Worm (Caenorhabditis elegans) whole organism, mixed stage, embryonic: ENCODE measurements around the gene Y48B6A.10.
A peak's percentile ranks its signal among the peaks of the same experiment; 100 is the strongest.

Experiments
- M03D4.4 ChIP-seq: sonication (generic microtip); optimal IDR thresholded peaks from 2 replicates; lab custom pipeline; 2017; ENCODE audit warnings: mild to moderate bottlenecking, missing genetic modification characterization, missing compliant biosample characterization
- bed-3 ChIP-seq: fragments of 200-800 bp; sonication (Bioruptor generic); optimal IDR thresholded peaks from 3 replicates; lab custom pipeline; 2018; ENCODE audit warnings: mild to moderate bottlenecking, missing genetic modification characterization, moderate library complexity, missing compliant biosample characterization
- blmp-1 ChIP-seq: fragments of 150-350 bp; optimal IDR thresholded peaks from 2 replicates; lab custom pipeline; 2014; ENCODE audit warnings: missing biosample characterization, missing genetic modification characterization
- ceh-39 ChIP-seq: fragments of 150-350 bp; optimal IDR thresholded peaks from 2 replicates; lab custom pipeline; 2014; ENCODE audit warnings: missing biosample characterization, missing genetic modification characterization
- ceh-43 ChIP-seq: fragments of 200-800 bp; sonication (Bioruptor generic); optimal IDR thresholded peaks from 2 replicates; lab custom pipeline; 2018; ENCODE audit warnings: mild to moderate bottlenecking, missing genetic modification characterization, moderate library complexity, missing compliant biosample characterization
- ceh-83 ChIP-seq: fragments of 200-800 bp; sonication (Bioruptor generic); optimal IDR thresholded peaks from 2 replicates; lab custom pipeline; 2018; ENCODE audit warnings: mild to moderate bottlenecking, missing genetic modification characterization, missing compliant biosample characterization
- ces-1 ChIP-seq: fragments of 150-350 bp; optimal IDR thresholded peaks from 2 replicates; lab custom pipeline; 2014; ENCODE audit warnings: missing biosample characterization, missing genetic modification reagents, missing genetic modification characterization
- cnd-1 ChIP-seq: fragments of 200-800 bp; sonication (Bioruptor generic); optimal IDR thresholded peaks from 2 replicates; lab custom pipeline; 2018; ENCODE audit warnings: mild to moderate bottlenecking, missing genetic modification characterization, missing compliant biosample characterization
- drap-1 ChIP-seq: fragments of 200-800 bp; sonication (Bioruptor generic); optimal IDR thresholded peaks from 3 replicates; lab custom pipeline; 2018; ENCODE audit warnings: mild to moderate bottlenecking, missing genetic modification characterization, missing compliant biosample characterization
- elt-1 ChIP-seq: sonication (generic microtip); optimal IDR thresholded peaks from 2 replicates; lab custom pipeline; 2017; ENCODE audit warnings: missing genetic modification characterization, mild to moderate bottlenecking, missing compliant biosample characterization, antibody characterized with exemption, moderate library complexity, borderline replicate concordance; ENCODE audit not compliant: insufficient read depth
- elt-3 ChIP-seq: fragments of 150-350 bp; optimal IDR thresholded peaks from 2 replicates; lab custom pipeline; 2014; ENCODE audit warnings: missing biosample characterization, missing genetic modification characterization
- flh-1 ChIP-seq: fragments of 200-800 bp; sonication (Bioruptor generic); optimal IDR thresholded peaks from 2 replicates; lab custom pipeline; 2018; ENCODE audit warnings: mild to moderate bottlenecking, missing genetic modification characterization, moderate library complexity, missing compliant biosample characterization
- ham-2 ChIP-seq: fragments of 200-800 bp; sonication (Bioruptor generic); optimal IDR thresholded peaks from 2 replicates; lab custom pipeline; 2018; ENCODE audit warnings: mild to moderate bottlenecking, missing genetic modification characterization, missing compliant biosample characterization
- hlh-1 ChIP-seq: fragments of 150-350 bp; optimal IDR thresholded peaks from 2 replicates; lab custom pipeline; 2014; ENCODE audit warnings: missing biosample characterization, missing genetic modification reagents, missing genetic modification characterization
- lin-13 ChIP-seq: fragments of 150-350 bp; optimal IDR thresholded peaks from 2 replicates; lab custom pipeline; 2014; ENCODE audit warnings: missing biosample characterization, missing genetic modification characterization
- lin-32 ChIP-seq: fragments of 200-800 bp; sonication (Bioruptor generic); optimal IDR thresholded peaks from 2 replicates; lab custom pipeline; 2018; ENCODE audit warnings: mild to moderate bottlenecking, missing genetic modification characterization, missing compliant biosample characterization
- lsy-2 ChIP-seq: fragments of 150-350 bp; optimal IDR thresholded peaks from 2 replicates; lab custom pipeline; 2014; ENCODE audit warnings: missing biosample characterization, missing genetic modification characterization
- mab-5 ChIP-seq: fragments of 150-350 bp; optimal IDR thresholded peaks from 2 replicates; lab custom pipeline; 2014; ENCODE audit warnings: missing biosample characterization, missing genetic modification characterization
- mep-1 ChIP-seq: fragments of 150-350 bp; optimal IDR thresholded peaks from 2 replicates; lab custom pipeline; 2017; ENCODE audit warnings: missing biosample characterization, missing genetic modification reagents, missing genetic modification characterization, inconsistent platforms
- mls-2 ChIP-seq: sonication (generic microtip); optimal IDR thresholded peaks from 2 replicates; lab custom pipeline; 2016; ENCODE audit warnings: mild to moderate bottlenecking, missing genetic modification characterization, moderate library complexity, missing compliant biosample characterization
- nhr-12 ChIP-seq: fragments of 150-350 bp; optimal IDR thresholded peaks from 2 replicates; lab custom pipeline; 2014; ENCODE audit warnings: missing biosample characterization, missing genetic modification characterization
- nhr-2 ChIP-seq: fragments of 150-350 bp; optimal IDR thresholded peaks from 2 replicates; lab custom pipeline; 2014; ENCODE audit warnings: missing biosample characterization, missing genetic modification characterization
- nhr-237 ChIP-seq: fragments of 150-350 bp; optimal IDR thresholded peaks from 2 replicates; lab custom pipeline; 2014; ENCODE audit warnings: missing biosample characterization, missing genetic modification characterization
- nhr-28 ChIP-seq: fragments of 150-350 bp; optimal IDR thresholded peaks from 2 replicates; lab custom pipeline; 2014; ENCODE audit warnings: missing biosample characterization, missing genetic modification characterization
- nhr-76 ChIP-seq: sonication (generic microtip); optimal IDR thresholded peaks from 2 replicates; lab custom pipeline; 2017; ENCODE audit warnings: missing biosample characterization, missing genetic modification characterization
- pha-4 ChIP-seq: fragments of 150-350 bp; optimal IDR thresholded peaks from 2 replicates; lab custom pipeline; 2018; ENCODE audit warnings: missing biosample characterization, missing genetic modification reagents, missing genetic modification characterization
- sem-2 ChIP-seq: fragments of 200-800 bp; sonication (Bioruptor generic); optimal IDR thresholded peaks from 2 replicates; lab custom pipeline; 2018; ENCODE audit warnings: mild to moderate bottlenecking, missing genetic modification characterization, missing compliant biosample characterization
- snpc-4 ChIP-seq: fragments of 150-350 bp; optimal IDR thresholded peaks from 2 replicates; lab custom pipeline; 2014; ENCODE audit warnings: missing biosample characterization, missing genetic modification characterization
- sptf-1 ChIP-seq: sonication (generic microtip); optimal IDR thresholded peaks from 2 replicates; lab custom pipeline; 2017; ENCODE audit warnings: mild to moderate bottlenecking, missing genetic modification characterization, moderate library complexity, missing compliant biosample characterization
- tbx-8 ChIP-seq: fragments of 200-800 bp; sonication (Bioruptor generic); optimal IDR thresholded peaks from 2 replicates; lab custom pipeline; 2018; ENCODE audit warnings: mild to moderate bottlenecking, missing genetic modification characterization, moderate library complexity, missing compliant biosample characterization
- unc-120 ChIP-seq: sonication (generic microtip); optimal IDR thresholded peaks from 2 replicates; lab custom pipeline; 2017; ENCODE audit warnings: missing genetic modification characterization, missing compliant biosample characterization; ENCODE audit not compliant: poor library complexity, severe bottlenecking
- unc-39 ChIP-seq: fragments of 150-350 bp; optimal IDR thresholded peaks from 2 replicates; lab custom pipeline; 2014; ENCODE audit warnings: missing biosample characterization, missing genetic modification characterization
- unc-62 ChIP-seq: fragments of 150-350 bp; optimal IDR thresholded peaks from 2 replicates; lab custom pipeline; 2014; ENCODE audit warnings: missing biosample characterization, missing genetic modification reagents, missing genetic modification characterization
- zip-8 ChIP-seq: fragments of 150-350 bp; optimal IDR thresholded peaks from 2 replicates; lab custom pipeline; 2014; ENCODE audit warnings: missing biosample characterization, missing genetic modification characterization
- ztf-11 ChIP-seq: fragments of 150-350 bp; optimal IDR thresholded peaks from 2 replicates; lab custom pipeline; 2014; ENCODE audit warnings: missing biosample characterization, missing genetic modification characterization

The Y48B6A.10 gene

ce11 chrII:14250147-14250965 lies 36.1 kb downstream of the Y48B6A.10 start, which contains the start of gene hmg-1.1:
Gene hmg-1.1, plus strand, starts transcription at chrII:14250695.
- TF ChIP-seq ztf-11 (tag; lab: Kevin White, UChicago) = peak; percentile 41
- TF ChIP-seq sem-2 (GFP tag; lab: Kevin White, UChicago) = peak; percentile 54
- peak; percentile 81 for TF ChIP-seq M03D4.4 (tag; lab: Kevin White, UChicago)
- peak; percentile 78 for TF ChIP-seq sptf-1 (tag; lab: Kevin White, UChicago)
- TF ChIP-seq ham-2 (GFP tag; lab: Kevin White, UChicago) = peak; percentile 97
- TF ChIP-seq unc-120 (tag; lab: Kevin White, UChicago) = peak; percentile 97
- TF ChIP-seq unc-62 (GFP tag; lab: Kevin White, UChicago) = peak; percentile 25
- TF ChIP-seq nhr-76 (tag; lab: Kevin White, UChicago) = peak; percentile 52
- no peak for TF ChIP-seq nhr-28 (tag; lab: Kevin White, UChicago)
- peak; percentile 26 for TF ChIP-seq lsy-2
- TF ChIP-seq zip-8 (tag; lab: Kevin White, UChicago) = no peak
- no peak for TF ChIP-seq ceh-83 (GFP tag; lab: Kevin White, UChicago)
- no peak for TF ChIP-seq mab-5 (tag; lab: Kevin White, UChicago)
- TF ChIP-seq blmp-1 (tag; lab: Kevin White, UChicago) = no peak
- TF ChIP-seq lin-32 = peak; percentile 50
- no peak for TF ChIP-seq ceh-39 (tag; lab: Kevin White, UChicago)
- no peak for TF ChIP-seq nhr-12 (tag; lab: Kevin White, UChicago)
- peak; percentile 62 for TF ChIP-seq hlh-1
- no peak for TF ChIP-seq unc-39 (tag; lab: Kevin White, UChicago)
- no peak for TF ChIP-seq elt-1 (tag; lab: Kevin White, UChicago)
- TF ChIP-seq elt-3 (tag; lab: Kevin White, UChicago) = no peak
- TF ChIP-seq pha-4 (tag; lab: Kevin White, UChicago) = peak; percentile 77
- TF ChIP-seq flh-1 (GFP tag; lab: Kevin White, UChicago) = peak; percentile 53
- peak; percentile 73 for TF ChIP-seq cnd-1 (tag; lab: Kevin White, UChicago)
- TF ChIP-seq mls-2 = peak; percentile 90
- TF ChIP-seq bed-3 (GFP tag; lab: Kevin White, UChicago) = peak; percentile 9
- TF ChIP-seq lin-13 (tag; lab: Kevin White, UChicago) = peak; percentile 84
- TF ChIP-seq snpc-4 (tag; lab: Kevin White, UChicago) = no peak
- no peak for TF ChIP-seq ceh-43 (GFP tag; lab: Kevin White, UChicago)
- TF ChIP-seq nhr-237 (tag; lab: Kevin White, UChicago) = peak; percentile 65
- no peak for TF ChIP-seq tbx-8
- TF ChIP-seq nhr-2 = no peak
- peak; percentile 22 for TF ChIP-seq ces-1
- TF ChIP-seq drap-1 (GFP tag; lab: Kevin White, UChicago) = peak; percentile 83
- peak; percentile 63 for TF ChIP-seq mep-1 (tag; lab: Kevin White, UChicago)

ce11 chrII:14251400-14251940 lies 37.3 kb downstream of the Y48B6A.10 start:
- no peak for TF ChIP-seq bed-3 (GFP tag; lab: Kevin White, UChicago)
- peak; percentile 81 for TF ChIP-seq ceh-83 (GFP tag; lab: Kevin White, UChicago)
- TF ChIP-seq mls-2 = peak; percentile 89
- no peak for TF ChIP-seq mab-5 (tag; lab: Kevin White, UChicago)
- TF ChIP-seq unc-120 (tag; lab: Kevin White, UChicago) = peak; percentile 75
- TF ChIP-seq drap-1 (GFP tag; lab: Kevin White, UChicago) = peak; percentile 78
- peak; percentile 7 for TF ChIP-seq ceh-43 (GFP tag; lab: Kevin White, UChicago)
- peak; percentile 26 for TF ChIP-seq unc-62 (GFP tag; lab: Kevin White, UChicago)
- peak; percentile 53 for TF ChIP-seq nhr-237 (tag; lab: Kevin White, UChicago)
- TF ChIP-seq sem-2 (GFP tag; lab: Kevin White, UChicago) = peak; percentile 19
- peak; percentile 6 for TF ChIP-seq nhr-28 (tag; lab: Kevin White, UChicago)
- peak; percentile 31 for TF ChIP-seq nhr-2
- TF ChIP-seq nhr-76 (tag; lab: Kevin White, UChicago) = no peak
- TF ChIP-seq ces-1 = peak; percentile 94
- TF ChIP-seq lin-13 (tag; lab: Kevin White, UChicago) = peak; percentile 70
- peak; percentile 39 for TF ChIP-seq blmp-1 (tag; lab: Kevin White, UChicago)
- peak; percentile 7 for TF ChIP-seq hlh-1
- peak; percentile 18 for TF ChIP-seq ham-2 (GFP tag; lab: Kevin White, UChicago)
- TF ChIP-seq ztf-11 (tag; lab: Kevin White, UChicago) = peak; percentile 63
- TF ChIP-seq tbx-8 = peak; percentile 75
- no peak for TF ChIP-seq zip-8 (tag; lab: Kevin White, UChicago)
- no peak for TF ChIP-seq elt-3 (tag; lab: Kevin White, UChicago)
- peak; percentile 79 for TF ChIP-seq lsy-2
- peak; percentile 60 for TF ChIP-seq ceh-39 (tag; lab: Kevin White, UChicago)
- peak; percentile 1 for TF ChIP-seq nhr-12 (tag; lab: Kevin White, UChicago)
- peak; percentile 86 for TF ChIP-seq sptf-1 (tag; lab: Kevin White, UChicago)
- no peak for TF ChIP-seq snpc-4 (tag; lab: Kevin White, UChicago)
- peak; percentile 87 for TF ChIP-seq pha-4 (tag; lab: Kevin White, UChicago)
- TF ChIP-seq cnd-1 (tag; lab: Kevin White, UChicago) = peak; percentile 92
- TF ChIP-seq M03D4.4 (tag; lab: Kevin White, UChicago) = peak; percentile 64
- peak; percentile 34 for TF ChIP-seq elt-1 (tag; lab: Kevin White, UChicago)
- peak; percentile 44 for TF ChIP-seq mep-1 (tag; lab: Kevin White, UChicago)
- TF ChIP-seq flh-1 (GFP tag; lab: Kevin White, UChicago) = peak; percentile 8
- TF ChIP-seq lin-32 = peak; percentile 85
- TF ChIP-seq unc-39 (tag; lab: Kevin White, UChicago) = peak; percentile 78
